Fruit fly (Drosophila melanogaster) whole organism: Measurements from ENCODE around the gene rogdi.
A peak's percentile ranks its signal among the peaks of the same experiment; 100 is the strongest.

Experiments
- CG8478 ChIP-seq: fragments of >200 bp; optimal IDR thresholded peaks from 2 replicates; lab custom pipeline; 2018; ENCODE audit warnings: inconsistent platforms
- Dll ChIP-seq: fragments of >200 bp; optimal IDR thresholded peaks from 2 replicates; lab custom pipeline; 2017
- EcR ChIP-seq, 2 experiments: fragments of >200 bp; optimal IDR thresholded peaks; 2 replicates each; lab custom pipeline; 2017; ENCODE audit warnings: missing biosample characterization in 2 of 2, missing genetic modification characterization in 2 of 2, missing genetic modification reagents in 2 of 2
- pan ChIP-seq: fragments of >200 bp; optimal IDR thresholded peaks from 2 replicates; lab custom pipeline; 2017
- psq ChIP-seq: fragments of >200 bp; optimal IDR thresholded peaks from 2 replicates; lab custom pipeline; 2017
- usp ChIP-seq: fragments of >200 bp; optimal IDR thresholded peaks from 2 replicates; lab custom pipeline; 2017; ENCODE audit warnings: missing biosample characterization, missing genetic modification characterization, mixed read lengths

rogdi gene

dm6 chr3L:17027310-17027709 lies 22.0 kb upstream of the rogdi start, which contains the start of gene CG7730:
TSS of gene CG7730 (plus strand) at chr3L:17027515.
- TF ChIP-seq CG8478 (lab: Kevin White, UChicago), result no peak
- no peak for TF ChIP-seq usp (GFP tag; lab: Kevin White, UChicago)
- TF ChIP-seq psq, result no peak
- TF ChIP-seq pan (lab: Kevin White, UChicago), result no peak
- no peak for TF ChIP-seq Dll
- TF ChIP-seq EcR (GFP tag; optimal IDR thresholded peaks at IDR 0.05; lab: Kevin White, UChicago), result no peak

dm6 chr3L:17031971-17032370 lies 17.3 kb upstream of the rogdi start, which contains the start of gene Ilp8:
TSS of gene Ilp8 (minus strand) at chr3L:17032080.
- TF ChIP-seq Dll (peak; percentile 63), usp (GFP tag; lab: Kevin White, UChicago) (no peak)

- TF ChIP-seq Dll (no peak), CG8478 (lab: Kevin White, UChicago) (no peak), pan (lab: Kevin White, UChicago) (no peak), EcR (GFP tag; optimal IDR thresholded peaks at IDR 0.05; lab: Kevin White, UChicago) (no peak), usp (GFP tag; lab: Kevin White, UChicago) (no peak), psq (no peak)
These were observed 16.0 kb upstream of the rogdi start for dm6 chr3L:17033309-17033708.

- TF ChIP-seq CG8478 (lab: Kevin White, UChicago) (no peak), usp (GFP tag; lab: Kevin White, UChicago) (no peak), EcR (GFP tag; optimal IDR thresholded peaks at IDR 0.05; lab: Kevin White, UChicago) (no peak), pan (lab: Kevin White, UChicago) (no peak), psq (no peak), Dll (no peak)
These were observed 13.8 kb upstream of the rogdi start, which contains the start of gene beg for dm6 chr3L:17035492-17035891. TSS of gene beg (plus strand) at chr3L:17035668.

- no peak for TF ChIP-seq usp (GFP tag; lab: Kevin White, UChicago)
- TF ChIP-seq psq, result no peak
- no peak for TF ChIP-seq Dll
- no peak for TF ChIP-seq pan (lab: Kevin White, UChicago)
These were observed 6.9 kb upstream of the rogdi start, which contains the start of the genes scaf6 and Papst2 for dm6 chr3L:17042297-17042921. TSS of gene scaf6 (minus strand) at chr3L:17042574. TSS of gene Papst2 (plus strand) at chr3L:17042797.

dm6 chr3L:17044799-17045198 lies 4.5 kb upstream of the rogdi start, which contains the start of gene Pop5:
TSS of gene Pop5 (minus strand) at chr3L:17045038.
- TF ChIP-seq CG8478 (lab: Kevin White, UChicago), result no peak
- TF ChIP-seq Dll, result no peak
- no peak for TF ChIP-seq usp (GFP tag; lab: Kevin White, UChicago)
- TF ChIP-seq psq, result no peak
- no peak for TF ChIP-seq EcR (GFP tag; optimal IDR thresholded peaks at IDR 0.05; lab: Kevin White, UChicago)
- no peak for TF ChIP-seq pan (lab: Kevin White, UChicago)

dm6 chr3L:17045431-17046238 lies 3.7 kb upstream of the rogdi start, which contains the start of gene TpnC73F:
TSS of gene TpnC73F (plus strand) at chr3L:17046063.
- TF ChIP-seq pan (lab: Kevin White, UChicago), result no peak
- no peak for TF ChIP-seq EcR (GFP tag; optimal IDR thresholded peaks at IDR 0.05; lab: Kevin White, UChicago)
- TF ChIP-seq psq, result no peak
- no peak for TF ChIP-seq CG8478 (lab: Kevin White, UChicago)

- TF ChIP-seq usp (GFP tag; lab: Kevin White, UChicago) (no peak), EcR (GFP tag; optimal IDR thresholded peaks at IDR 0.05; lab: Kevin White, UChicago) (no peak), Dll (no peak), psq (no peak), CG8478 (lab: Kevin White, UChicago) (no peak), pan (lab: Kevin White, UChicago) (no peak)
These were observed 1.5 kb upstream of the rogdi start for dm6 chr3L:17047811-17048239.

dm6 chr3L:17049912-17050345 lies 617 bp downstream of the rogdi start:
- TF ChIP-seq psq (no peak), CG8478 (lab: Kevin White, UChicago) (no peak), pan (lab: Kevin White, UChicago) (no peak), usp (GFP tag; lab: Kevin White, UChicago) (no peak), Dll (no peak), EcR (GFP tag; optimal IDR thresholded peaks at IDR 0.05; lab: Kevin White, UChicago) (no peak)

- TF ChIP-seq EcR (GFP tag; optimal IDR thresholded peaks at IDR 0.05; lab: Kevin White, UChicago) (no peak), usp (GFP tag; lab: Kevin White, UChicago) (no peak), CG8478 (lab: Kevin White, UChicago) (no peak), pan (lab: Kevin White, UChicago) (no peak), psq (no peak), Dll (no peak)
These were observed 1.5 kb downstream of the rogdi start for dm6 chr3L:17050661-17051452.

dm6 chr3L:17051472-17051871 lies 2.2 kb downstream of the rogdi start:
- no peak for TF ChIP-seq psq
- no peak for TF ChIP-seq Dll
- no peak for TF ChIP-seq usp (GFP tag; lab: Kevin White, UChicago)
- TF ChIP-seq pan (lab: Kevin White, UChicago), result no peak
- TF ChIP-seq EcR (GFP tag; optimal IDR thresholded peaks at IDR 0.05; lab: Kevin White, UChicago), result no peak
- no peak for TF ChIP-seq CG8478 (lab: Kevin White, UChicago)
